Worm (Caenorhabditis elegans) whole organism, L1 larva: ENCODE measurements around the gene Y110A2AL.10.

Experiments used
- F16B12.6 ChIP-seq: fragments of 150-350 bp; optimal IDR thresholded peaks from 2 replicates; lab custom pipeline; 2014; ENCODE audit warnings: missing biosample characterization, missing genetic modification characterization
- Y116A8C.19 ChIP-seq: sonication (generic microtip); optimal IDR thresholded peaks from 2 replicates; lab custom pipeline; 2016; ENCODE audit warnings: missing compliant biosample characterization, missing genetic modification characterization, borderline replicate concordance
- aha-1 ChIP-seq: fragments of 150-350 bp; optimal IDR thresholded peaks from 2 replicates; lab custom pipeline; 2014; ENCODE audit warnings: missing biosample characterization, missing genetic modification characterization
- alr-1 ChIP-seq: fragments of 200-800 bp; sonication (Bioruptor generic); optimal IDR thresholded peaks from 2 replicates; lab custom pipeline; 2018; ENCODE audit warnings: borderline replicate concordance, mild to moderate bottlenecking, missing genetic modification characterization, missing compliant biosample characterization
- aly-2 ChIP-seq: fragments of 150-350 bp; optimal IDR thresholded peaks from 2 replicates; lab custom pipeline; 2014; ENCODE audit warnings: missing biosample characterization, missing genetic modification characterization
- ama-1 ChIP-seq: fragments of 150-350 bp; optimal IDR thresholded peaks from 2 replicates; lab custom pipeline; 2014
- blmp-1 ChIP-seq: fragments of 150-350 bp; optimal IDR thresholded peaks from 2 replicates; lab custom pipeline; 2014; ENCODE audit warnings: missing biosample characterization, missing genetic modification characterization
- ceh-8 ChIP-seq: fragments of 200-800 bp; sonication (Bioruptor generic); optimal IDR thresholded peaks from 2 replicates; lab custom pipeline; 2018; ENCODE audit warnings: mild to moderate bottlenecking, missing genetic modification characterization, moderate library complexity, missing compliant biosample characterization
- dpl-1 ChIP-seq, 3 experiments: fragments of 150-350 bp in 2 of 3; sonication (generic microtip) in 1 of 3; optimal IDR thresholded peaks; 2 replicates each; lab custom pipeline; 2014 to 2017; ENCODE audit warnings: missing biosample characterization in 3 of 3, missing genetic modification characterization in 3 of 3, missing genetic modification reagents in 3 of 3
- efl-1 ChIP-seq, 4 experiments: fragments of 150-350 bp; optimal IDR thresholded peaks in 3 of 4; peaks in 1 of 4; 1 replicate in 1 of 4; 2 replicates in 3 of 4; lab custom pipeline; 2014; ENCODE audit warnings: missing biosample characterization in 2 of 4, missing genetic modification characterization in 2 of 4, missing genetic modification reagents in 2 of 4
- efl-3 ChIP-seq: fragments of 200-800 bp; sonication (Bioruptor generic); optimal IDR thresholded peaks from 2 replicates; lab custom pipeline; 2018; ENCODE audit warnings: mild to moderate bottlenecking, missing genetic modification characterization, missing compliant biosample characterization
- egl-27 ChIP-seq, 2 experiments: fragments of 150-350 bp in 1 of 2; sonication (generic microtip); optimal IDR thresholded peaks; 3 replicates each; lab custom pipeline; 2017 to 2018; ENCODE audit warnings: missing biosample characterization in 2 of 2, missing genetic modification characterization in 2 of 2, missing genetic modification reagents in 2 of 2
- elt-3 ChIP-seq, 6 experiments: fragments of 150-350 bp in 1 of 6; sonication (generic microtip); optimal IDR thresholded peaks; 2 replicates each; lab custom pipeline; 2017 to 2018; ENCODE audit warnings: missing biosample characterization in 6 of 6, missing genetic modification characterization in 6 of 6, inconsistent platforms in 1 of 6
- ets-5 ChIP-seq: fragments of 200-800 bp; sonication (Bioruptor generic); IDR thresholded peaks from 2 replicates; pipeline ENCODE4 v1.3.6; 2022; ENCODE audit warnings: missing genetic modification characterization, missing compliant biosample characterization
- fkh-4 ChIP-seq: sonication (generic microtip); optimal IDR thresholded peaks from 2 replicates; lab custom pipeline; 2016; ENCODE audit warnings: missing compliant biosample characterization, missing genetic modification characterization, borderline replicate concordance
- fkh-8 ChIP-seq: sonication (generic microtip); optimal IDR thresholded peaks from 2 replicates; lab custom pipeline; 2016; ENCODE audit warnings: mild to moderate bottlenecking, missing genetic modification characterization, missing compliant biosample characterization
- hlh-17 ChIP-seq: fragments of 200-800 bp; sonication (Bioruptor generic); optimal IDR thresholded peaks from 2 replicates; lab custom pipeline; 2018; ENCODE audit warnings: missing genetic modification characterization, mild to moderate bottlenecking, missing compliant biosample characterization, moderate library complexity, borderline replicate concordance
- hpl-2 ChIP-seq: fragments of 150-350 bp; optimal IDR thresholded peaks from 2 replicates; lab custom pipeline; 2014; ENCODE audit warnings: missing biosample characterization, missing genetic modification reagents, missing genetic modification characterization
- jun-1 ChIP-seq: fragments of 150-350 bp; optimal IDR thresholded peaks from 2 replicates; lab custom pipeline; 2014; ENCODE audit warnings: missing biosample characterization, missing genetic modification reagents, missing genetic modification characterization
- lin-13 ChIP-seq: fragments of 150-350 bp; optimal IDR thresholded peaks from 2 replicates; lab custom pipeline; 2014; ENCODE audit warnings: missing biosample characterization, missing genetic modification reagents, missing genetic modification characterization
- lin-14 ChIP-seq: fragments of 200-800 bp; sonication (Bioruptor generic); optimal IDR thresholded peaks from 2 replicates; lab custom pipeline; 2018; ENCODE audit warnings: mild to moderate bottlenecking, missing genetic modification characterization, moderate library complexity, missing compliant biosample characterization
- lin-35 ChIP-seq, 2 experiments: fragments of 150-350 bp; optimal IDR thresholded peaks; 2 replicates each; lab custom pipeline; 2014; ENCODE audit warnings: missing biosample characterization in 2 of 2, missing genetic modification characterization in 2 of 2, missing genetic modification reagents in 2 of 2
- lir-3 ChIP-seq: sonication (generic microtip); optimal IDR thresholded peaks from 2 replicates; lab custom pipeline; 2016; ENCODE audit warnings: mild to moderate bottlenecking, missing genetic modification characterization, moderate library complexity, missing compliant biosample characterization; ENCODE audit not compliant: poor library complexity
- lsy-2 ChIP-seq, 2 experiments: fragments of 150-350 bp; optimal IDR thresholded peaks; 2 replicates each; lab custom pipeline; 2014; ENCODE audit warnings: missing biosample characterization in 2 of 2, missing genetic modification characterization in 2 of 2
- mep-1 ChIP-seq: fragments of 150-350 bp; optimal IDR thresholded peaks from 2 replicates; lab custom pipeline; 2014; ENCODE audit warnings: missing biosample characterization, missing genetic modification characterization
- nhr-20 ChIP-seq: sonication (generic microtip); optimal IDR thresholded peaks from 2 replicates; lab custom pipeline; 2016; ENCODE audit warnings: mild to moderate bottlenecking, missing genetic modification characterization, missing compliant biosample characterization
- nhr-71 ChIP-seq: sonication (generic microtip); optimal IDR thresholded peaks from 2 replicates; lab custom pipeline; 2016; ENCODE audit warnings: mild to moderate bottlenecking, missing genetic modification characterization, moderate library complexity, missing compliant biosample characterization
- nhr-84 ChIP-seq: sonication (generic microtip); optimal IDR thresholded peaks from 2 replicates; lab custom pipeline; 2017; ENCODE audit warnings: missing biosample characterization, missing genetic modification characterization
- nhr-85 ChIP-seq: sonication (generic microtip); peaks from one replicate; lab custom pipeline; 2016; ENCODE audit warnings: missing genetic modification characterization, inconsistent platforms, missing compliant biosample characterization
- pax-3 ChIP-seq: fragments of 200-800 bp; sonication (Bioruptor generic); optimal IDR thresholded peaks from 2 replicates; lab custom pipeline; 2018; ENCODE audit warnings: mild to moderate bottlenecking, missing genetic modification characterization, moderate library complexity, missing compliant biosample characterization
- rnt-1 ChIP-seq: sonication (generic microtip); optimal IDR thresholded peaks from 2 replicates; lab custom pipeline; 2016; ENCODE audit warnings: mild to moderate bottlenecking, missing genetic modification characterization, moderate library complexity, missing compliant biosample characterization
- skn-1 ChIP-seq: fragments of 150-350 bp; optimal IDR thresholded peaks from 2 replicates; lab custom pipeline; 2014; ENCODE audit warnings: missing biosample characterization, missing genetic modification characterization
- snu-23 ChIP-seq: sonication (generic microtip); optimal IDR thresholded peaks from 2 replicates; lab custom pipeline; 2016; ENCODE audit warnings: missing genetic modification characterization, missing compliant biosample characterization
- sptf-1 ChIP-seq: fragments of 150-350 bp; optimal IDR thresholded peaks from 2 replicates; lab custom pipeline; 2014; ENCODE audit warnings: missing biosample characterization, missing genetic modification characterization
- swsn-7 ChIP-seq: sonication (generic microtip); optimal IDR thresholded peaks from 2 replicates; lab custom pipeline; 2016; ENCODE audit warnings: missing genetic modification characterization, missing compliant biosample characterization
- unc-86 ChIP-seq: sonication (generic microtip); optimal IDR thresholded peaks from 2 replicates; lab custom pipeline; 2016; ENCODE audit warnings: missing genetic modification characterization, missing compliant biosample characterization
- xbp-1 ChIP-seq: sonication (generic microtip); optimal IDR thresholded peaks from 2 replicates; lab custom pipeline; 2016; ENCODE audit warnings: missing genetic modification characterization, missing compliant biosample characterization
- zag-1 ChIP-seq: fragments of 150-350 bp; optimal IDR thresholded peaks from 2 replicates; lab custom pipeline; 2014; ENCODE audit warnings: missing biosample characterization, missing genetic modification characterization
- ztf-4 ChIP-seq: fragments of 150-350 bp; optimal IDR thresholded peaks from 2 replicates; lab custom pipeline; 2014; ENCODE audit warnings: missing biosample characterization, missing genetic modification characterization

Y110A2AL.10 gene

ce11 chrII:2831173-2831572 lies 40.5 kb downstream of the Y110A2AL.10 start, which contains the start of gene K12H6.6:
Gene K12H6.6, minus strand, starts transcription at chrII:2831233.
- TF ChIP-seq nhr-20 (tag; lab: Kevin White, UChicago) (no peak), egl-27 (tag; optimal IDR thresholded peaks at IDR 0.05; lab: Kevin White, UChicago) (no peak), blmp-1 (tag; lab: Kevin White, UChicago) (no peak), nhr-85 (tag; lab: Kevin White, UChicago) (peak; percentile 45), hpl-2 (GFP tag; lab: Kevin White, UChicago) (no peak), lin-14 (GFP tag; lab: Kevin White, UChicago) (peak; percentile 70), pax-3 (no peak), lir-3 (tag; lab: Kevin White, UChicago) (no peak), lin-13 (GFP tag; lab: Kevin White, UChicago) (peak; percentile 6), sptf-1 (tag; lab: Kevin White, UChicago) (no peak), ztf-4 (tag; lab: Kevin White, UChicago) (no peak), swsn-7 (tag; lab: Kevin White, UChicago) (no peak), alr-1 (tag; lab: Kevin White, UChicago) (no peak), dpl-1 (GFP tag; optimal IDR thresholded peaks at IDR 0.05; lab: Kevin White, UChicago) (peak in 1 of 3 experiments; percentile 9), ets-5 (GFP tag; lab: Robert Waterston, UW) (no peak), ama-1 (lab: Kevin White, UChicago) (no peak), nhr-84 (no peak), zag-1 (no peak), snu-23 (GFP tag; lab: Kevin White, UChicago) (peak; percentile 11), lsy-2 (tag; optimal IDR thresholded peaks at IDR 0.05; lab: Kevin White, UChicago) (no peak), aha-1 (tag; lab: Kevin White, UChicago) (no peak), unc-86 (tag; lab: Kevin White, UChicago) (no peak), mep-1 (tag; lab: Kevin White, UChicago) (no peak), skn-1 (tag; lab: Kevin White, UChicago) (peak; percentile 43), Y116A8C.19 (tag; lab: Kevin White, UChicago) (no peak), fkh-4 (tag; lab: Kevin White, UChicago) (no peak), xbp-1 (no peak), jun-1 (tag; lab: Kevin White, UChicago) (no peak), nhr-71 (peak; percentile 39), elt-3 (tag; optimal IDR thresholded peaks at IDR 0.05; lab: Kevin White, UChicago) (no peak), efl-3 (no peak), F16B12.6 (tag; lab: Kevin White, UChicago) (no peak), ceh-8 (GFP tag; lab: Kevin White, UChicago) (no peak), fkh-8 (tag; lab: Kevin White, UChicago) (peak; percentile 30)

- no peak for TF ChIP-seq efl-1 (optimal IDR thresholded peaks at IDR 0.05; lab: Kevin White, UChicago)
- peak in 1 of 2 experiments; percentile 75 for TF ChIP-seq efl-1 (GFP tag; optimal IDR thresholded peaks at IDR 0.05 in 1 of 2; lab: Kevin White, UChicago)
- peak; percentile 42 for TF ChIP-seq nhr-85 (tag; lab: Kevin White, UChicago)
- TF ChIP-seq xbp-1 = no peak
These were observed 41.6 kb downstream of the Y110A2AL.10 start for ce11 chrII:2830144-2830543.

ce11 chrII:2829482-2829881 lies 42.2 kb downstream of the Y110A2AL.10 start:
- TF ChIP-seq lin-35 (GFP tag; optimal IDR thresholded peaks at IDR 0.05; lab: Kevin White, UChicago) = no peak
- TF ChIP-seq, all 84 proteins: peak for 0

- TF ChIP-seq ets-5 (GFP tag; lab: Robert Waterston, UW) = no peak
- no peak for TF ChIP-seq hlh-17 (GFP tag; lab: Kevin White, UChicago)
- no peak for TF ChIP-seq ztf-4 (tag; lab: Kevin White, UChicago)
- TF ChIP-seq rnt-1 (tag; lab: Kevin White, UChicago) = no peak
- TF ChIP-seq egl-27 (tag; optimal IDR thresholded peaks at IDR 0.05; lab: Kevin White, UChicago) = no peak
- no peak for TF ChIP-seq F16B12.6 (tag; lab: Kevin White, UChicago)
- no peak for TF ChIP-seq hpl-2 (GFP tag; lab: Kevin White, UChicago)
- TF ChIP-seq mep-1 (tag; lab: Kevin White, UChicago) = no peak
- TF ChIP-seq efl-1 (optimal IDR thresholded peaks at IDR 0.05; lab: Kevin White, UChicago) = no peak
- no peak for TF ChIP-seq efl-1 (GFP tag; optimal IDR thresholded peaks at IDR 0.05 in 1 of 2; lab: Kevin White, UChicago)
- no peak for TF ChIP-seq pax-3
- no peak for TF ChIP-seq alr-1 (tag; lab: Kevin White, UChicago)
- no peak for TF ChIP-seq aly-2 (tag; lab: Kevin White, UChicago)
- no peak for TF ChIP-seq Y116A8C.19 (tag; lab: Kevin White, UChicago)
- TF ChIP-seq, all 84 proteins: peak for 0
These were observed 43.8 kb downstream of the Y110A2AL.10 start, which contains the start of gene K12H6.8 for ce11 chrII:2827859-2828403. Gene K12H6.8, plus strand, starts transcription at chrII:2827896.
